Worm (Caenorhabditis elegans) whole organism, L2 larva: Measurements from ENCODE around the gene elt-1.

Experiments used
- nhr-11 ChIP-seq: fragments of 150-350 bp; optimal IDR thresholded peaks from 2 replicates; lab custom pipeline; 2014; ENCODE audit warnings: missing biosample characterization, missing genetic modification characterization
- nhr-77 ChIP-seq: fragments of 150-350 bp; optimal IDR thresholded peaks from 2 replicates; lab custom pipeline; 2014; ENCODE audit warnings: missing biosample characterization, missing genetic modification characterization

DNA sequence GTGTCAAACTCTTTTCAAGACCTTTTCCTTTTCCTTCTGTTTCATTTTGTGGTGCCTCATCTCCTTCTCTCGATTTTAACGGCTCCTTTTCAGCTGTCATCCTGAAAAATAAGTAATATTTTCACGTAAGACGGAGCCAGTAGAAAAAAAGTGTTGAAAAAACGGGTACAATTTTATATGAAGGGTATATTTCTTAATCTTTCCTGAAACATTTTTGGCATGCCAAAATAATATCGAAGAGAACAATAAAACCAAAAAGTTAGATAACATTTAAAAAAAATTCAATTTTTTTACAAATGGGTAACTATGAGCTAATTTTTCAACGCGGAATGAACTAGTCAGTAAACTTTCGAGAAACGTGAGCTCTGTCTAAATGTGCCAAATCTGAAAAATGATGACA is 13.2 kb upstream of the elt-1 start, which contains the start of gene aat-1:
- TF ChIP-seq nhr-11 (tag; lab: Kevin White, UChicago) (no peak), nhr-77 (tag; lab: Kevin White, UChicago) (no peak)
